Worm (Caenorhabditis elegans): Measurements from ENCODE around the gene egl-26.
A peak's percentile ranks its signal among the peaks of the same experiment; 100 is the strongest.

The egl-26 gene

ce11 chrII:28283-28682 is 41.2 kb upstream of the egl-26 start, which contains the start of gene F23F1.4:
TSS of gene F23F1.4 (minus strand) at chrII:28423.
- TF ChIP-seq nhr-25 (tag; optimal IDR thresholded peaks at IDR 0.05) (peak; percentile 53), mab-5 (tag; optimal IDR thresholded peaks at IDR 0.05) (no peak), nhr-6 (tag; optimal IDR thresholded peaks at IDR 0.05) (peak; percentile 85), blmp-1 (tag; optimal IDR thresholded peaks at IDR 0.05; ENCODE audit: insufficient read depth) (no peak)

ce11 chrII:29578-29977 is 39.9 kb upstream of the egl-26 start:
- TF ChIP-seq nhr-6 (tag; optimal IDR thresholded peaks at IDR 0.05) (peak; percentile 91), nhr-237 (tag; optimal IDR thresholded peaks at IDR 0.05) (no peak)

- TF ChIP-seq C34F6.9 (tag; optimal IDR thresholded peaks at IDR 0.05), result peak; percentile 49
- peak; percentile 88 for TF ChIP-seq nhr-6 (tag; optimal IDR thresholded peaks at IDR 0.05)
- peak; percentile 19 for TF ChIP-seq nhr-129 (tag; optimal IDR thresholded peaks at IDR 0.05)
- no peak for TF ChIP-seq elt-3 (tag; optimal IDR thresholded peaks at IDR 0.05)
- TF ChIP-seq unc-55 (GFP tag; optimal IDR thresholded peaks at IDR 0.05), result peak; percentile 80
- TF ChIP-seq lsy-2 (tag; optimal IDR thresholded peaks at IDR 0.05), result peak in 1 of 2 experiments; percentile 54
- peak; percentile 15 for TF ChIP-seq crh-2 (tag; optimal IDR thresholded peaks at IDR 0.05)
- TF ChIP-seq zag-1 (tag; optimal IDR thresholded peaks at IDR 0.05), result no peak
Measured at ce11 chrII:31521-31920, 37.9 kb upstream of the egl-26 start, which contains the start of the genes F23F1.5 and fbxc-54. TSS of gene F23F1.5 (minus strand) at chrII:31584. TSS of gene fbxc-54 (plus strand) at chrII:31719.

ce11 chrII:33904-34303 is 35.5 kb upstream of the egl-26 start, which contains the start of gene F23F1.2:
TSS of gene F23F1.2 (plus strand) at chrII:34204.
- TF ChIP-seq nhr-23 (tag; optimal IDR thresholded peaks at IDR 0.05) (no peak), ztf-4 (tag; optimal IDR thresholded peaks at IDR 0.05) (no peak), sma-3 (GFP tag; optimal IDR thresholded peaks at IDR 0.05) (no peak), nhr-25 (tag; optimal IDR thresholded peaks at IDR 0.05) (no peak), gmeb-1 (tag; optimal IDR thresholded peaks at IDR 0.05) (no peak), peb-1 (tag; optimal IDR thresholded peaks at IDR 0.05) (no peak), ztf-1 (GFP tag; conservative IDR thresholded peaks at IDR 0.05) (no peak), F13H6.1 (tag; optimal IDR thresholded peaks at IDR 0.05) (no peak), lin-13 (GFP tag; optimal IDR thresholded peaks at IDR 0.05) (no peak)

- TF ChIP-seq fos-1 (tag; optimal IDR thresholded peaks at IDR 0.05) (no peak), sma-3 (GFP tag; optimal IDR thresholded peaks at IDR 0.05) (no peak), ceh-82 (tag; optimal IDR thresholded peaks at IDR 0.05) (no peak), lin-39 (tag; optimal IDR thresholded peaks at IDR 0.05) (no peak), unc-55 (GFP tag; optimal IDR thresholded peaks at IDR 0.05) (no peak), dmd-4 (tag; optimal IDR thresholded peaks at IDR 0.05) (no peak), ztf-4 (tag; optimal IDR thresholded peaks at IDR 0.05) (no peak), nhr-23 (tag; optimal IDR thresholded peaks at IDR 0.05) (no peak)
Measured at ce11 chrII:37213-37612, 32.2 kb upstream of the egl-26 start, which contains the start of gene F23F1.6. TSS of gene F23F1.6 (minus strand) at chrII:37313.

ce11 chrII:39437-39836 is 30.0 kb upstream of the egl-26 start, which contains the start of gene spp-24:
TSS of gene spp-24 (minus strand) at chrII:39537.
- no peak for TF ChIP-seq ceh-82 (tag; optimal IDR thresholded peaks at IDR 0.05)
- TF ChIP-seq crh-2 (tag; optimal IDR thresholded peaks at IDR 0.05), result no peak
- no peak for TF ChIP-seq peb-1 (tag; optimal IDR thresholded peaks at IDR 0.05)
- no peak for TF ChIP-seq ama-1 (optimal IDR thresholded peaks at IDR 0.05)
- no peak for TF ChIP-seq unc-39 (tag; optimal IDR thresholded peaks at IDR 0.05)
- TF ChIP-seq nhr-77 (tag; optimal IDR thresholded peaks at IDR 0.05), result no peak
- no peak for TF ChIP-seq mab-5 (tag; optimal IDR thresholded peaks at IDR 0.05)
- no peak for TF ChIP-seq blmp-1 (tag; optimal IDR thresholded peaks at IDR 0.05; ENCODE audit: insufficient read depth)
- no peak for TF ChIP-seq sem-4 (tag; optimal IDR thresholded peaks at IDR 0.05)
- TF ChIP-seq elt-1 (tag; optimal IDR thresholded peaks at IDR 0.05), result no peak
- no peak for TF ChIP-seq Y55F3AM.14 (GFP tag; optimal IDR thresholded peaks at IDR 0.05)
- no peak for TF ChIP-seq nhr-129 (tag; optimal IDR thresholded peaks at IDR 0.05)
- TF ChIP-seq C34F6.9 (tag; optimal IDR thresholded peaks at IDR 0.05), result no peak
- no peak for TF ChIP-seq nhr-10 (tag; optimal IDR thresholded peaks at IDR 0.05)
- TF ChIP-seq ztf-4 (tag; optimal IDR thresholded peaks at IDR 0.05), result no peak
